Fruit fly (Drosophila melanogaster) whole organism, embryonic: ENCODE results near the gene pxb.
A peak's percentile ranks its signal among the peaks of the same experiment; 100 is the strongest.

Experiments used
- Asciz ChIP-seq: fragments of 200-800 bp; sonication (Bioruptor generic); optimal IDR thresholded peaks from 2 replicates; lab custom pipeline; 2017; ENCODE audit warnings: missing biosample characterization, mild to moderate bottlenecking, missing genetic modification characterization, missing genetic modification reagents
- BEAF-32 ChIP-seq: fragments of 200-800 bp; sonication (Bioruptor generic); optimal IDR thresholded peaks from 3 replicates; lab custom pipeline; 2017; ENCODE audit warnings: missing biosample characterization, missing genetic modification characterization, mild to moderate bottlenecking, moderate library complexity, missing genetic modification reagents
- CG11696 ChIP-seq: fragments of 200-800 bp; sonication (Bioruptor generic); IDR thresholded peaks from 2 replicates; pipeline ENCODE4 v1.3.6; 2022; ENCODE audit warnings: missing biosample characterization, missing genetic modification characterization
- CG12391 ChIP-seq: fragments of 200-800 bp; sonication (Bioruptor generic); optimal IDR thresholded peaks from 3 replicates; lab custom pipeline; 2018; ENCODE audit warnings: missing biosample characterization, mild to moderate bottlenecking, missing genetic modification characterization, moderate library complexity
- CG12659 ChIP-seq: fragments of 200-800 bp; sonication (Bioruptor generic); optimal IDR thresholded peaks from 3 replicates; lab custom pipeline; 2017; ENCODE audit warnings: mild to moderate bottlenecking, missing biosample characterization, missing genetic modification reagents, missing genetic modification characterization
- CG13296 ChIP-seq: fragments of 200-800 bp; sonication (Bioruptor generic); optimal IDR thresholded peaks from 3 replicates; lab custom pipeline; 2018; ENCODE audit warnings: missing biosample characterization, mild to moderate bottlenecking, missing genetic modification characterization
- CG13424 ChIP-seq: fragments of 200-800 bp; sonication (Bioruptor generic); optimal IDR thresholded peaks from 2 replicates; lab custom pipeline; 2019; ENCODE audit warnings: missing biosample characterization, mild to moderate bottlenecking, missing genetic modification characterization, moderate library complexity
- CG13894 ChIP-seq: fragments of 200-800 bp; sonication (Bioruptor generic); optimal IDR thresholded peaks from 3 replicates; lab custom pipeline; 2018; ENCODE audit warnings: missing biosample characterization, mild to moderate bottlenecking, missing genetic modification characterization, moderate library complexity
- CG14050 ChIP-seq: fragments of 200-800 bp; sonication (Bioruptor generic); IDR thresholded peaks from 3 replicates; pipeline ENCODE4 v1.3.6; 2022; ENCODE audit warnings: missing biosample characterization, missing genetic modification characterization
- CG15269 ChIP-seq: fragments of 200-800 bp; sonication (Bioruptor generic); optimal IDR thresholded peaks from 2 replicates; lab custom pipeline; 2018; ENCODE audit warnings: missing biosample characterization, mild to moderate bottlenecking, missing genetic modification characterization, moderate library complexity
- CG2129 ChIP-seq: fragments of 200-800 bp; sonication (Bioruptor generic); IDR thresholded peaks from 2 replicates; pipeline ENCODE4 v1.3.6; 2022; ENCODE audit warnings: missing biosample characterization, missing genetic modification characterization; ENCODE audit not compliant: partially characterized antibody
- CG32532 ChIP-seq: fragments of 200-800 bp; sonication (Bioruptor generic); IDR thresholded peaks from 2 replicates; pipeline ENCODE4 v1.3.6; 2022; ENCODE audit warnings: missing biosample characterization, missing genetic modification characterization
- CG4820 ChIP-seq: fragments of 200-800 bp; sonication (Bioruptor generic); optimal IDR thresholded peaks from 3 replicates; lab custom pipeline; 2016; ENCODE audit warnings: missing biosample characterization, missing genetic modification characterization
- CG5245 ChIP-seq: fragments of 200-800 bp; sonication (Bioruptor generic); optimal IDR thresholded peaks from 3 replicates; lab custom pipeline; 2016; ENCODE audit warnings: missing biosample characterization, missing genetic modification characterization
- CG6689 ChIP-seq: fragments of 200-800 bp; sonication (Bioruptor generic); IDR thresholded peaks from 2 replicates; pipeline ENCODE4 v1.3.6; 2022; ENCODE audit warnings: missing biosample characterization, missing genetic modification characterization
- CG8089 ChIP-seq: fragments of 200-800 bp; sonication (Bioruptor generic); optimal IDR thresholded peaks from 3 replicates; lab custom pipeline; 2016; ENCODE audit warnings: missing biosample characterization, missing genetic modification characterization
- CG9817 ChIP-seq: fragments of 200-800 bp; sonication (Bioruptor generic); optimal IDR thresholded peaks from 2 replicates; lab custom pipeline; 2018; ENCODE audit warnings: missing biosample characterization, mild to moderate bottlenecking, missing genetic modification characterization, moderate library complexity
- CG9876 ChIP-seq: fragments of 200-800 bp; sonication (Bioruptor generic); optimal IDR thresholded peaks from 2 replicates; lab custom pipeline; 2016; ENCODE audit warnings: missing biosample characterization, missing genetic modification characterization
- Camta ChIP-seq: fragments of 200-800 bp; sonication (Bioruptor generic); optimal IDR thresholded peaks from 2 replicates; lab custom pipeline; 2016; ENCODE audit warnings: missing biosample characterization, missing genetic modification characterization
- CoRest ChIP-seq: fragments of 200-800 bp; sonication (Bioruptor generic); optimal IDR thresholded peaks from 3 replicates; lab custom pipeline; 2018; ENCODE audit warnings: missing biosample characterization, mild to moderate bottlenecking, missing genetic modification characterization, moderate library complexity
- Deaf1 ChIP-seq: fragments of 200-800 bp; optimal IDR thresholded peaks from 3 replicates; lab custom pipeline; 2019; ENCODE audit warnings: missing biosample characterization, mild to moderate bottlenecking, missing genetic modification characterization, moderate library complexity
- Doc2 ChIP-seq: fragments of 200-800 bp; sonication (Bioruptor generic); IDR thresholded peaks from 2 replicates; pipeline ENCODE4 v1.3.6; 2022; ENCODE audit warnings: missing biosample characterization, missing genetic modification characterization
- Doc3 ChIP-seq: fragments of 200-800 bp; sonication (Bioruptor generic); IDR thresholded peaks from 3 replicates; pipeline ENCODE4 v1.3.6; 2022; ENCODE audit warnings: missing biosample characterization, missing genetic modification characterization; ENCODE audit not compliant: partially characterized antibody
- Jarid2 ChIP-seq: fragments of 200-800 bp; sonication (Bioruptor generic); optimal IDR thresholded peaks from 3 replicates; lab custom pipeline; 2017; ENCODE audit warnings: mild to moderate bottlenecking, missing biosample characterization, missing genetic modification reagents, missing genetic modification characterization
- Lpt ChIP-seq: fragments of >200 bp; optimal IDR thresholded peaks from 2 replicates; lab custom pipeline; 2018; ENCODE audit warnings: missing biosample characterization, missing genetic modification characterization
- MESR4 ChIP-seq: fragments of 200-800 bp; sonication (Bioruptor generic); optimal IDR thresholded peaks from 2 replicates; lab custom pipeline; 2018; ENCODE audit warnings: missing biosample characterization, mild to moderate bottlenecking, missing genetic modification characterization, moderate library complexity
- NC2β ChIP-seq: fragments of 200-800 bp; sonication (Bioruptor generic); optimal IDR thresholded peaks from 2 replicates; lab custom pipeline; 2016; ENCODE audit warnings: missing biosample characterization, missing genetic modification characterization
- Tbp ChIP-seq: fragments of >200 bp; optimal IDR thresholded peaks from 2 replicates; lab custom pipeline; 2018; ENCODE audit warnings: missing biosample characterization, missing genetic modification characterization
- bcd ChIP-seq: fragments of 200-800 bp; sonication (Bioruptor generic); optimal IDR thresholded peaks from 2 replicates; lab custom pipeline; 2017; ENCODE audit warnings: missing biosample characterization, mild to moderate bottlenecking, missing genetic modification characterization
- cwo ChIP-seq: fragments of 200-800 bp; sonication (Bioruptor generic); optimal IDR thresholded peaks from 3 replicates; lab custom pipeline; 2017; ENCODE audit warnings: missing biosample characterization, missing genetic modification characterization, mild to moderate bottlenecking, moderate library complexity, missing genetic modification reagents
- emc ChIP-seq: fragments of 200-800 bp; sonication (Bioruptor generic); optimal IDR thresholded peaks from 2 replicates; lab custom pipeline; 2016; ENCODE audit warnings: missing biosample characterization, missing genetic modification characterization
- fd96Cb ChIP-seq: fragments of 200-800 bp; sonication (Bioruptor generic); optimal IDR thresholded peaks from 2 replicates; lab custom pipeline; 2018; ENCODE audit warnings: missing biosample characterization, mild to moderate bottlenecking, missing genetic modification characterization, moderate library complexity
- fru ChIP-seq: fragments of >200 bp; optimal IDR thresholded peaks from 2 replicates; lab custom pipeline; 2017
- gro ChIP-seq: fragments of 200-800 bp; sonication (Bioruptor generic); optimal IDR thresholded peaks from 2 replicates; lab custom pipeline; 2016; ENCODE audit warnings: missing biosample characterization, missing genetic modification characterization
- gsb-n ChIP-seq: fragments of 200-800 bp; sonication (Bioruptor generic); optimal IDR thresholded peaks from 3 replicates; lab custom pipeline; 2018; ENCODE audit warnings: missing biosample characterization, mild to moderate bottlenecking, missing genetic modification characterization
- hbn ChIP-seq: fragments of 200-800 bp; sonication (Bioruptor generic); IDR thresholded peaks from 2 replicates; pipeline ENCODE4 v1.3.6; 2022; ENCODE audit warnings: missing biosample characterization, missing genetic modification characterization; ENCODE audit not compliant: partially characterized antibody
- her ChIP-seq: fragments of 200-800 bp; sonication (Bioruptor generic); optimal IDR thresholded peaks from 2 replicates; lab custom pipeline; 2016; ENCODE audit warnings: missing biosample characterization, missing genetic modification characterization
- knrl ChIP-seq: fragments of 200-800 bp; sonication (Bioruptor generic); IDR thresholded peaks from 3 replicates; pipeline ENCODE4 v1.3.6; 2022; ENCODE audit warnings: missing biosample characterization, missing genetic modification characterization; ENCODE audit not compliant: partially characterized antibody
- lilli ChIP-seq: fragments of 200-800 bp; sonication (Bioruptor generic); optimal IDR thresholded peaks from 3 replicates; lab custom pipeline; 2016; ENCODE audit warnings: missing biosample characterization, missing genetic modification characterization
- nerfin-2 ChIP-seq: fragments of 200-800 bp; sonication (Bioruptor generic); IDR thresholded peaks from 2 replicates; pipeline ENCODE4 v1.3.6; 2022; ENCODE audit warnings: missing biosample characterization, missing genetic modification characterization; ENCODE audit not compliant: partially characterized antibody
- pan ChIP-seq, 4 experiments: fragments of >200 bp in 3 of 4; fragments of 200-800 bp in 1 of 4; sonication (Bioruptor generic) in 1 of 4; optimal IDR thresholded peaks in 3 of 4; IDR thresholded peaks in 1 of 4; 2 replicates each; pipeline versions ENCODE4 v1.3.6 to Lab custom; 2017 to 2022; ENCODE audit warnings: missing biosample characterization in 2 of 4, missing genetic modification characterization in 2 of 4, mixed read lengths in 1 of 4
- row ChIP-seq: fragments of 200-800 bp; sonication (Bioruptor generic); IDR thresholded peaks from 3 replicates; pipeline ENCODE4 v1.3.6; 2022; ENCODE audit warnings: missing biosample characterization, missing genetic modification characterization
- ssp ChIP-seq: fragments of 200-800 bp; sonication (Bioruptor generic); IDR thresholded peaks from 2 replicates; pipeline ENCODE4 v1.3.6; 2022; ENCODE audit warnings: missing biosample characterization, missing genetic modification characterization
- toy ChIP-seq: fragments of 200-800 bp; sonication (Bioruptor generic); IDR thresholded peaks from 2 replicates; pipeline ENCODE4 v1.3.6; 2022; ENCODE audit warnings: missing biosample characterization, missing genetic modification characterization
- trem ChIP-seq: fragments of 200-800 bp; optimal IDR thresholded peaks from 3 replicates; lab custom pipeline; 2019; ENCODE audit warnings: missing biosample characterization, mild to moderate bottlenecking, missing genetic modification characterization, moderate library complexity
- trh ChIP-seq: fragments of 200-800 bp; sonication (Bioruptor generic); optimal IDR thresholded peaks from 2 replicates; lab custom pipeline; 2016; ENCODE audit warnings: missing biosample characterization, missing genetic modification characterization
- zen ChIP-seq: fragments of 200-800 bp; sonication (Bioruptor generic); optimal IDR thresholded peaks from 3 replicates; lab custom pipeline; 2018; ENCODE audit warnings: missing biosample characterization, mild to moderate bottlenecking, missing genetic modification characterization, moderate library complexity
- zfh1 ChIP-seq: fragments of 200-800 bp; sonication (Bioruptor generic); IDR thresholded peaks from 3 replicates; pipeline ENCODE4 v1.3.6; 2022; ENCODE audit warnings: missing biosample characterization, missing genetic modification characterization

pxb gene

DNA sequence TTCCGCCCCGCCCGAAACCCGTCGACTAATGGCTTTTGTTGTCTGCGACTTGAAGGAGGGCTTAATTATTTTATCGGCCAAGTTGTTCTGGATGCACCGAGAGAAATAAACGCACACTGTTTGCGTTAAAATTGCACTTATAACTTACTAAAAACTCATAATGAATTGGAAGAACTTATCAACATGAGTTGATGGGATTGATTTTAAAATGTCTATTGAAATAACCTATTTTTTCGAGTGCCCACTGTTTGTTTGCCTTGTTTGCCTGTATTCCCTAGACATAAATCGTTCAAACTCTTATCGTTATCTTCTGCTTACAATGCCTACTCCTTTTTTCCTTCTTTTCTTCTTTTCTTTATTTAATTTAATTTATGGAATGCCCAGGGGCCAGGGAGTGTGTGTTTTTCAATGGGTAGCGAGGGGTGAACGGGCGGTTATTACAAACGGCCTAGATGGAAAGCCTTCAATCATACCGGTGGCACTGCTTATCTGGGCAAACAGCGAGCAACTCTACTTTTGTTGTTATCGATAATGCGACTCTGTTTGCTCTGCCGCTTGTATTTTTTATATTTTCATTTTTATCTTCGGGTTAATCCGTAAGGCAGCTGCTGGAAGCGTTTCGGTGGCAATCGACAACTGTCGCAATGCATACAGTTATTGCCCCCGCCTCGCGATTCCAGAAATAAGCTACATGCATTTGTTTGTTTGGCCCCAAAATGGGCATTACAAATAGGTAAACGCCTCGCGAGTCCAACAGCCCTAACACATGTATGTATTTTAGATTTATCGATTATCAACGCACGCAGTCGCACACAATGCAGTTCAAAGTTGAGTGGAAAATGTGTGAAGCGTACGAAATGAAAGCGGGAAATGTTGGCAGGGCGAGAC, 10.4 kb downstream of the pxb start:
- no peak for TF ChIP-seq trh (GFP tag; lab: Kevin White, UChicago)
- TF ChIP-seq cwo (GFP tag; lab: Kevin White, UChicago) = no peak
- no peak for TF ChIP-seq CG13296 (GFP tag; lab: Kevin White, UChicago)
- TF ChIP-seq row = peak; percentile 53
- peak; percentile 34 for TF ChIP-seq her (GFP tag; lab: Kevin White, UChicago)
- TF ChIP-seq ssp (GFP tag; lab: Robert Waterston, UW) = peak; percentile 17; the same call in 1 of the 2 replicates
- peak; percentile 57 for TF ChIP-seq Camta
- TF ChIP-seq Doc3 (GFP tag; lab: Robert Waterston, UW) = no peak
- TF ChIP-seq CG12391 = peak; percentile 68
- TF ChIP-seq CG13894 = no peak
- TF ChIP-seq CG9817 (tag; lab: Kevin White, UChicago) = peak; percentile 12
- peak; percentile 10 for TF ChIP-seq CG4820 (GFP tag; lab: Kevin White, UChicago)
- TF ChIP-seq CG2129 = no peak
- peak; percentile 60 for TF ChIP-seq gsb-n (tag; lab: Kevin White, UChicago)
- no peak for TF ChIP-seq Jarid2
- TF ChIP-seq hbn (GFP tag; lab: Robert Waterston, UW) = no peak
- TF ChIP-seq nerfin-2 = no peak
- peak; percentile 61 for TF ChIP-seq CG6689 (GFP tag; lab: Robert Waterston, UW)
- no peak for TF ChIP-seq Deaf1 (tag; lab: Kevin White, UChicago)
- no peak for TF ChIP-seq bcd
- TF ChIP-seq CG8089 (GFP tag; lab: Kevin White, UChicago) = peak; percentile 62
- TF ChIP-seq emc = no peak
- no peak for TF ChIP-seq CG9876
- TF ChIP-seq CG12659 (GFP tag; lab: Kevin White, UChicago) = peak; percentile 28
- TF ChIP-seq toy (GFP tag; lab: Robert Waterston, UW) = no peak
- 0 out of 3 replicates have a peak, but pooled peaks have one; percentile 17 for TF ChIP-seq CG14050 (GFP tag; lab: Robert Waterston, UW)
- no peak for TF ChIP-seq pan (optimal IDR thresholded peaks at IDR 0.05; lab: Kevin White, UChicago)
- peak in 1 of 2 experiments; percentile 24 for TF ChIP-seq pan (GFP tag; optimal IDR thresholded peaks at IDR 0.05 in 1 of 2, IDR thresholded peaks at IDR 0.05 in 1 of 2)
- TF ChIP-seq fd96Cb (tag; lab: Kevin White, UChicago) = peak; percentile 52
- TF ChIP-seq BEAF-32 (GFP tag; lab: Kevin White, UChicago) = no peak
- no peak for TF ChIP-seq Lpt (GFP tag; lab: Kevin White, UChicago)
- TF ChIP-seq CG13424 = peak; percentile 47
- TF ChIP-seq zfh1 (GFP tag; lab: Robert Waterston, UW) = peak; percentile 74
- peak; percentile 30; the same call in 1 of the 2 replicates for TF ChIP-seq CG32532 (GFP tag; lab: Robert Waterston, UW)
- TF ChIP-seq Tbp (GFP tag; lab: Kevin White, UChicago) = no peak
- peak; percentile 43 for TF ChIP-seq lilli (GFP tag; lab: Kevin White, UChicago)
- no peak for TF ChIP-seq fru (lab: Kevin White, UChicago)
- TF ChIP-seq CoRest (tag; lab: Kevin White, UChicago) = peak; percentile 57
- no peak for TF ChIP-seq knrl (GFP tag; lab: Robert Waterston, UW)
- no peak for TF ChIP-seq MESR4 (GFP tag; lab: Kevin White, UChicago)
- no peak for TF ChIP-seq Doc2 (GFP tag; lab: Robert Waterston, UW)
- no peak for TF ChIP-seq gro (GFP tag; lab: Kevin White, UChicago)
- no peak for TF ChIP-seq trem (tag; lab: Kevin White, UChicago)
- TF ChIP-seq NC2β (GFP tag; lab: Kevin White, UChicago) = no peak
- no peak for TF ChIP-seq CG11696 (GFP tag; lab: Robert Waterston, UW)
- no peak for TF ChIP-seq CG5245 (GFP tag; lab: Kevin White, UChicago)
- TF ChIP-seq zen = no peak
- peak; percentile 30 for TF ChIP-seq CG15269 (tag; lab: Kevin White, UChicago)
- peak; percentile 3 for TF ChIP-seq Asciz (GFP tag; lab: Kevin White, UChicago)
